Worm (Caenorhabditis elegans): ENCODE data around the gene F53B2.5.

F53B2.5 gene

ce11 chrIV:12537694-12538093 is 6.7 kb upstream of the F53B2.5 start:
- TF ChIP-seq nhr-11 (tag; optimal IDR thresholded peaks at IDR 0.05): no peak
- peak in 1 of 2 experiments; percentile 57 for TF ChIP-seq unc-62 (GFP tag; optimal IDR thresholded peaks at IDR 0.05 in 1 of 2)
- no peak for TF ChIP-seq unc-62 (tag; optimal IDR thresholded peaks at IDR 0.05)
- peak; percentile 67 for TF ChIP-seq aha-1 (tag)
- no peak for TF ChIP-seq R02D3.7 (tag; optimal IDR thresholded peaks at IDR 0.05)

ce11 chrIV:12536358-12536757 is 5.4 kb upstream of the F53B2.5 start:
- TF ChIP-seq nhr-48 (tag; optimal IDR thresholded peaks at IDR 0.05) (no peak), nhr-10 (tag; optimal IDR thresholded peaks at IDR 0.05) (no peak), lin-38 (GFP tag; IDR thresholded peaks at IDR 0.05) (no peak), dmd-8 (GFP tag; IDR thresholded peaks at IDR 0.05) (no peak)

ce11 chrIV:12531464-12531863 is 517 bp upstream of the F53B2.5 start:
- TF ChIP-seq ceh-62 (tag; optimal IDR thresholded peaks at IDR 0.05) (no peak), aha-1 (tag) (peak; percentile 21)

ce11 chrIV:12527217-12527616 is 3.7 kb downstream of the F53B2.5 start, which contains the start of gene F53B2.8:
TSS of gene F53B2.8 (minus strand) at chrIV:12527396.
- no peak for TF ChIP-seq ces-1 (GFP tag; optimal IDR thresholded peaks at IDR 0.05)
- TF ChIP-seq snpc-1.2 (GFP tag; IDR thresholded peaks at IDR 0.05): no peak
- peak; percentile 99 for TF ChIP-seq nhr-28 (tag; optimal IDR thresholded peaks at IDR 0.05)
- peak in 1 of 2 experiments; percentile 8 for TF ChIP-seq mdl-1 (tag; optimal IDR thresholded peaks at IDR 0.05)
- TF ChIP-seq ctbp-1 (GFP tag; IDR thresholded peaks at IDR 0.05): no peak
- TF ChIP-seq F49E8.2 (tag; optimal IDR thresholded peaks at IDR 0.05; ENCODE audit: borderline replicate concordance): no peak
- TF ChIP-seq lsy-2 (tag; optimal IDR thresholded peaks at IDR 0.05): peak; percentile 17 to 37
- TF ChIP-seq nhr-77 (tag; optimal IDR thresholded peaks at IDR 0.05): peak; percentile 56
- no peak for TF ChIP-seq unc-130 (GFP tag; optimal IDR thresholded peaks at IDR 0.05)
- peak; percentile 88 for TF ChIP-seq pqm-1 (tag; optimal IDR thresholded peaks at IDR 0.05)
- TF ChIP-seq nhr-76 (tag; optimal IDR thresholded peaks at IDR 0.05): no peak
- 0 out of 2 replicates have a peak, but pooled peaks have one; percentile 38 for TF ChIP-seq php-3 (GFP tag; IDR thresholded peaks at IDR 0.05)
- peak; percentile 50 for TF ChIP-seq T20F7.1 (GFP tag; optimal IDR thresholded peaks at IDR 0.05)
- TF ChIP-seq unc-62 (GFP tag; optimal IDR thresholded peaks at IDR 0.05 in 1 of 2): peak in 1 of 2 experiments; percentile 26
- TF ChIP-seq unc-62 (tag; optimal IDR thresholded peaks at IDR 0.05): no peak
- TF ChIP-seq mes-2 (tag; optimal IDR thresholded peaks at IDR 0.05; ENCODE audit: poor library complexity, severe bottlenecking): peak; percentile 52
- TF ChIP-seq nhr-6 (tag; optimal IDR thresholded peaks at IDR 0.05): peak; percentile 95
- TF ChIP-seq skn-1 (tag; optimal IDR thresholded peaks at IDR 0.05): no peak
- TF ChIP-seq nhr-111 (GFP tag; optimal IDR thresholded peaks at IDR 0.05): no peak
- no peak for TF ChIP-seq lin-29 (GFP tag; IDR thresholded peaks at IDR 0.05)
- TF ChIP-seq nhr-102 (tag; optimal IDR thresholded peaks at IDR 0.05): peak; percentile 37
- peak in 1 of 2 experiments; percentile 40 for TF ChIP-seq daf-16 (GFP tag; optimal IDR thresholded peaks at IDR 0.05)
- TF ChIP-seq daf-16 (tag; optimal IDR thresholded peaks at IDR 0.05): peak; percentile 98
- peak; percentile 15 for TF ChIP-seq dpl-1 (GFP tag; optimal IDR thresholded peaks at IDR 0.05)
- peak; percentile 75 for TF ChIP-seq hlh-11 (tag; optimal IDR thresholded peaks at IDR 0.05)
- peak; percentile 23 for TF ChIP-seq nhr-48 (tag; optimal IDR thresholded peaks at IDR 0.05)
- no peak for TF ChIP-seq vab-7 (GFP tag; IDR thresholded peaks at IDR 0.05)
- TF ChIP-seq daf-12 (tag; optimal IDR thresholded peaks at IDR 0.05): no peak
- TF ChIP-seq nhr-11 (tag; optimal IDR thresholded peaks at IDR 0.05): peak; percentile 10
- TF ChIP-seq ztf-7 (tag; optimal IDR thresholded peaks at IDR 0.05): peak; percentile 53
- TF ChIP-seq dmd-6 (GFP tag; IDR thresholded peaks at IDR 0.05): peak; percentile 81
- no peak for TF ChIP-seq nhr-10 (tag; optimal IDR thresholded peaks at IDR 0.05)
- TF ChIP-seq F37D6.2 (tag; optimal IDR thresholded peaks at IDR 0.05): no peak
- no peak for TF ChIP-seq rbr-2 (tag; optimal IDR thresholded peaks at IDR 0.05)
- no peak for TF ChIP-seq lim-7 (GFP tag; IDR thresholded peaks at IDR 0.05)
- no peak for TF ChIP-seq zfp-3 (GFP tag; conservative IDR thresholded peaks at IDR 0.05)
- TF ChIP-seq aha-1 (tag): no peak
- no peak for TF ChIP-seq lin-13 (GFP tag; optimal IDR thresholded peaks at IDR 0.05)
- TF ChIP-seq hlh-30 (tag; optimal IDR thresholded peaks at IDR 0.05; ENCODE audit: insufficient read depth): peak; percentile 67
- peak; percentile 48; the same call in 1 of the 2 replicates for TF ChIP-seq lin-1 (GFP tag; IDR thresholded peaks at IDR 0.05)
- peak; percentile 73 for TF ChIP-seq dve-1 (tag; optimal IDR thresholded peaks at IDR 0.05; ENCODE audit: insufficient read depth)
- no peak for TF ChIP-seq ceh-62 (tag; optimal IDR thresholded peaks at IDR 0.05)
- TF ChIP-seq mxl-3 (GFP tag; optimal IDR thresholded peaks at IDR 0.05): peak; percentile 10
